Worm (Caenorhabditis elegans) whole organism, mixed stage, embryonic: Measurements from ENCODE around the gene del-6.

Source experiments
- M03D4.4 ChIP-seq: sonication (generic microtip); optimal IDR thresholded peaks from 2 replicates; lab custom pipeline; 2017; ENCODE audit warnings: mild to moderate bottlenecking, missing genetic modification characterization, missing compliant biosample characterization
- blmp-1 ChIP-seq: fragments of 150-350 bp; optimal IDR thresholded peaks from 2 replicates; lab custom pipeline; 2014; ENCODE audit warnings: missing biosample characterization, missing genetic modification characterization
- cnd-1 ChIP-seq: fragments of 200-800 bp; sonication (Bioruptor generic); optimal IDR thresholded peaks from 2 replicates; lab custom pipeline; 2018; ENCODE audit warnings: mild to moderate bottlenecking, missing genetic modification characterization, missing compliant biosample characterization
- lin-13 ChIP-seq: fragments of 150-350 bp; optimal IDR thresholded peaks from 2 replicates; lab custom pipeline; 2014; ENCODE audit warnings: missing biosample characterization, missing genetic modification characterization
- lin-32 ChIP-seq: fragments of 200-800 bp; sonication (Bioruptor generic); optimal IDR thresholded peaks from 2 replicates; lab custom pipeline; 2018; ENCODE audit warnings: mild to moderate bottlenecking, missing genetic modification characterization, missing compliant biosample characterization
- lsy-2 ChIP-seq: fragments of 150-350 bp; optimal IDR thresholded peaks from 2 replicates; lab custom pipeline; 2014; ENCODE audit warnings: missing biosample characterization, missing genetic modification characterization
- nhr-28 ChIP-seq: fragments of 150-350 bp; optimal IDR thresholded peaks from 2 replicates; lab custom pipeline; 2014; ENCODE audit warnings: missing biosample characterization, missing genetic modification characterization
- nhr-76 ChIP-seq: sonication (generic microtip); optimal IDR thresholded peaks from 2 replicates; lab custom pipeline; 2017; ENCODE audit warnings: missing biosample characterization, missing genetic modification characterization
- snpc-4 ChIP-seq: fragments of 150-350 bp; optimal IDR thresholded peaks from 2 replicates; lab custom pipeline; 2014; ENCODE audit warnings: missing biosample characterization, missing genetic modification characterization
- ztf-11 ChIP-seq: fragments of 150-350 bp; optimal IDR thresholded peaks from 2 replicates; lab custom pipeline; 2014; ENCODE audit warnings: missing biosample characterization, missing genetic modification characterization

DNA sequence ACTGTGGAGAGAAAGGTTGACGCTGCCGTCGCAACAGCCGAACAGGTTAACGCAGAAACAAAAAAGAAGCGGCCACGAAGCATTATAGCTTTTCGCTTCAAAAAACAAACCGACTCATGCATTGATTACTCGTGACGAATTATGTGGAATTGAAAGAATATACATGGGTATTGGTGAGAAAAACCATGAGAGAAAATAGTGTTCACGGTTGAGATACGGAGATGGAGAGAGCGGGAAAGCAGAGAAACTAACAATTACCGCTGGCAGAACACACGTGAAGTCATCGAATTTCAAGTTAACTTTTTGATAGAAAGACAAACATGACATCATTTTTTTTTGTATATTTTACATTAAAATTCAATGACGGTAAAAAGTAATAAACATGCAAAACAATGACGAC, 37.4 kb upstream of the del-6 start:
- TF ChIP-seq snpc-4 (tag; lab: Kevin White, UChicago) (no peak), lin-13 (no peak), nhr-28 (tag; lab: Kevin White, UChicago) (no peak), blmp-1 (tag; lab: Kevin White, UChicago) (no peak), ztf-11 (tag; lab: Kevin White, UChicago) (no peak), cnd-1 (no peak), M03D4.4 (tag; lab: Kevin White, UChicago) (no peak), lin-32 (GFP tag; lab: Kevin White, UChicago) (no peak), nhr-76 (no peak), lsy-2 (tag; lab: Kevin White, UChicago) (no peak)
